Fruit fly (Drosophila melanogaster) whole organism, larva: ENCODE data around the gene CG10086.
A peak's percentile ranks its signal among the peaks of the same experiment; 100 is the strongest.

Experiments used
- noc ChIP-seq: fragments of 200-800 bp; sonication (Bioruptor generic); optimal IDR thresholded peaks from 3 replicates; lab custom pipeline; 2019; ENCODE audit warnings: missing biosample characterization, mild to moderate bottlenecking, missing genetic modification characterization, moderate library complexity

The CG10086 gene

dm6 chr3R:7790583-7791034 lies at the start of gene CG10086:
Gene CG10086, plus strand, starts transcription at chr3R:7790633.
- peak; percentile 44 for TF ChIP-seq noc

- TF ChIP-seq noc = no peak
Measured at dm6 chr3R:7749993-7750392, 40.4 kb upstream of the CG10086 start, which contains the start of gene pyd3. Gene pyd3, minus strand, starts transcription at chr3R:7750079.

dm6 chr3R:7753518-7753917 lies 36.9 kb upstream of the CG10086 start:
- no peak for TF ChIP-seq noc

- no peak for TF ChIP-seq noc
Measured at dm6 chr3R:7757822-7758221, 32.6 kb upstream of the CG10086 start, which contains the start of gene CG10919. Gene CG10919, plus strand, starts transcription at chr3R:7758122.

dm6 chr3R:7759486-7759885 lies 30.9 kb upstream of the CG10086 start, which contains the start of gene Sp7:
Gene Sp7, plus strand, starts transcription at chr3R:7759786.
- TF ChIP-seq noc = no peak

dm6 chr3R:7760970-7761558 lies 29.4 kb upstream of the CG10086 start:
- TF ChIP-seq noc = no peak

- no peak for TF ChIP-seq noc
Measured at dm6 chr3R:7771656-7772055, 18.8 kb upstream of the CG10086 start, which contains the start of gene CG11286. Gene CG11286, minus strand, starts transcription at chr3R:7771756.

dm6 chr3R:7779620-7780019 lies 10.8 kb upstream of the CG10086 start:
- TF ChIP-seq noc = no peak

dm6 chr3R:7782933-7783686 lies 7.3 kb upstream of the CG10086 start, which contains the start of gene CG18747:
Gene CG18747, minus strand, starts transcription at chr3R:7783446.
- peak; percentile 11 for TF ChIP-seq noc

dm6 chr3R:7785784-7786183 lies 4.6 kb upstream of the CG10086 start, which contains the start of gene CG18745:
Gene CG18745, minus strand, starts transcription at chr3R:7786119.
- peak; percentile 41 for TF ChIP-seq noc

dm6 chr3R:7787899-7788298 lies 2.5 kb upstream of the CG10086 start, which contains the start of gene CG18748:
Gene CG18748, minus strand, starts transcription at chr3R:7787923.
- TF ChIP-seq noc = peak; percentile 20

- no peak for TF ChIP-seq noc
Measured at dm6 chr3R:7790087-7790486, 346 bp upstream of the CG10086 start, which contains the start of gene CG18746. Gene CG18746, minus strand, starts transcription at chr3R:7790187.

dm6 chr3R:7793855-7794254 lies 3.4 kb downstream of the CG10086 start, which contains the start of gene CG2641:
Gene CG2641, plus strand, starts transcription at chr3R:7794069.
- peak; percentile 17 for TF ChIP-seq noc

- peak; percentile 19 for TF ChIP-seq noc
Measured at dm6 chr3R:7798525-7798924, 8.1 kb downstream of the CG10086 start, which contains the start of gene CG18744. Gene CG18744, minus strand, starts transcription at chr3R:7798771.

dm6 chr3R:7802693-7803092 lies 12.3 kb downstream of the CG10086 start, which contains the start of gene CG3014:
Gene CG3014, minus strand, starts transcription at chr3R:7802793.
- no peak for TF ChIP-seq noc

- peak; percentile 36 for TF ChIP-seq noc
Measured at dm6 chr3R:7804332-7804731, 13.9 kb downstream of the CG10086 start, which contains the start of gene CG18268. Gene CG18268, minus strand, starts transcription at chr3R:7804432.
